Worm (Caenorhabditis elegans) whole organism, mixed stage, embryonic: ENCODE measurements around the gene F25B3.4.

Experiments
- M03D4.4 ChIP-seq: sonication (generic microtip); optimal IDR thresholded peaks from 2 replicates; lab custom pipeline; 2017; ENCODE audit warnings: mild to moderate bottlenecking, missing genetic modification characterization, missing compliant biosample characterization
- bed-3 ChIP-seq: fragments of 200-800 bp; sonication (Bioruptor generic); optimal IDR thresholded peaks from 3 replicates; lab custom pipeline; 2018; ENCODE audit warnings: mild to moderate bottlenecking, missing genetic modification characterization, moderate library complexity, missing compliant biosample characterization
- blmp-1 ChIP-seq: fragments of 150-350 bp; optimal IDR thresholded peaks from 2 replicates; lab custom pipeline; 2014; ENCODE audit warnings: missing biosample characterization, missing genetic modification characterization
- ceh-39 ChIP-seq: fragments of 150-350 bp; optimal IDR thresholded peaks from 2 replicates; lab custom pipeline; 2014; ENCODE audit warnings: missing biosample characterization, missing genetic modification characterization
- ceh-43 ChIP-seq: fragments of 200-800 bp; sonication (Bioruptor generic); optimal IDR thresholded peaks from 2 replicates; lab custom pipeline; 2018; ENCODE audit warnings: mild to moderate bottlenecking, missing genetic modification characterization, moderate library complexity, missing compliant biosample characterization
- ceh-83 ChIP-seq: fragments of 200-800 bp; sonication (Bioruptor generic); optimal IDR thresholded peaks from 2 replicates; lab custom pipeline; 2018; ENCODE audit warnings: mild to moderate bottlenecking, missing genetic modification characterization, missing compliant biosample characterization
- ces-1 ChIP-seq: fragments of 150-350 bp; optimal IDR thresholded peaks from 2 replicates; lab custom pipeline; 2014; ENCODE audit warnings: missing biosample characterization, missing genetic modification reagents, missing genetic modification characterization
- cnd-1 ChIP-seq: fragments of 200-800 bp; sonication (Bioruptor generic); optimal IDR thresholded peaks from 2 replicates; lab custom pipeline; 2018; ENCODE audit warnings: mild to moderate bottlenecking, missing genetic modification characterization, missing compliant biosample characterization
- drap-1 ChIP-seq: fragments of 200-800 bp; sonication (Bioruptor generic); optimal IDR thresholded peaks from 3 replicates; lab custom pipeline; 2018; ENCODE audit warnings: mild to moderate bottlenecking, missing genetic modification characterization, missing compliant biosample characterization
- elt-1 ChIP-seq: sonication (generic microtip); optimal IDR thresholded peaks from 2 replicates; lab custom pipeline; 2017; ENCODE audit warnings: missing genetic modification characterization, mild to moderate bottlenecking, missing compliant biosample characterization, antibody characterized with exemption, moderate library complexity, borderline replicate concordance; ENCODE audit not compliant: insufficient read depth
- elt-3 ChIP-seq: fragments of 150-350 bp; optimal IDR thresholded peaks from 2 replicates; lab custom pipeline; 2014; ENCODE audit warnings: missing biosample characterization, missing genetic modification characterization
- flh-1 ChIP-seq: fragments of 200-800 bp; sonication (Bioruptor generic); optimal IDR thresholded peaks from 2 replicates; lab custom pipeline; 2018; ENCODE audit warnings: mild to moderate bottlenecking, missing genetic modification characterization, moderate library complexity, missing compliant biosample characterization
- ham-2 ChIP-seq: fragments of 200-800 bp; sonication (Bioruptor generic); optimal IDR thresholded peaks from 2 replicates; lab custom pipeline; 2018; ENCODE audit warnings: mild to moderate bottlenecking, missing genetic modification characterization, missing compliant biosample characterization
- hlh-1 ChIP-seq: fragments of 150-350 bp; optimal IDR thresholded peaks from 2 replicates; lab custom pipeline; 2014; ENCODE audit warnings: missing biosample characterization, missing genetic modification reagents, missing genetic modification characterization
- lin-13 ChIP-seq: fragments of 150-350 bp; optimal IDR thresholded peaks from 2 replicates; lab custom pipeline; 2014; ENCODE audit warnings: missing biosample characterization, missing genetic modification characterization
- lin-32 ChIP-seq: fragments of 200-800 bp; sonication (Bioruptor generic); optimal IDR thresholded peaks from 2 replicates; lab custom pipeline; 2018; ENCODE audit warnings: mild to moderate bottlenecking, missing genetic modification characterization, missing compliant biosample characterization
- lsy-2 ChIP-seq: fragments of 150-350 bp; optimal IDR thresholded peaks from 2 replicates; lab custom pipeline; 2014; ENCODE audit warnings: missing biosample characterization, missing genetic modification characterization
- mab-5 ChIP-seq: fragments of 150-350 bp; optimal IDR thresholded peaks from 2 replicates; lab custom pipeline; 2014; ENCODE audit warnings: missing biosample characterization, missing genetic modification characterization
- mep-1 ChIP-seq: fragments of 150-350 bp; optimal IDR thresholded peaks from 2 replicates; lab custom pipeline; 2017; ENCODE audit warnings: missing biosample characterization, missing genetic modification reagents, missing genetic modification characterization, inconsistent platforms
- mls-2 ChIP-seq: sonication (generic microtip); optimal IDR thresholded peaks from 2 replicates; lab custom pipeline; 2016; ENCODE audit warnings: mild to moderate bottlenecking, missing genetic modification characterization, moderate library complexity, missing compliant biosample characterization
- nhr-12 ChIP-seq: fragments of 150-350 bp; optimal IDR thresholded peaks from 2 replicates; lab custom pipeline; 2014; ENCODE audit warnings: missing biosample characterization, missing genetic modification characterization
- nhr-2 ChIP-seq: fragments of 150-350 bp; optimal IDR thresholded peaks from 2 replicates; lab custom pipeline; 2014; ENCODE audit warnings: missing biosample characterization, missing genetic modification characterization
- nhr-237 ChIP-seq: fragments of 150-350 bp; optimal IDR thresholded peaks from 2 replicates; lab custom pipeline; 2014; ENCODE audit warnings: missing biosample characterization, missing genetic modification characterization
- nhr-28 ChIP-seq: fragments of 150-350 bp; optimal IDR thresholded peaks from 2 replicates; lab custom pipeline; 2014; ENCODE audit warnings: missing biosample characterization, missing genetic modification characterization
- nhr-76 ChIP-seq: sonication (generic microtip); optimal IDR thresholded peaks from 2 replicates; lab custom pipeline; 2017; ENCODE audit warnings: missing biosample characterization, missing genetic modification characterization
- pha-4 ChIP-seq: fragments of 150-350 bp; optimal IDR thresholded peaks from 2 replicates; lab custom pipeline; 2018; ENCODE audit warnings: missing biosample characterization, missing genetic modification reagents, missing genetic modification characterization
- sem-2 ChIP-seq: fragments of 200-800 bp; sonication (Bioruptor generic); optimal IDR thresholded peaks from 2 replicates; lab custom pipeline; 2018; ENCODE audit warnings: mild to moderate bottlenecking, missing genetic modification characterization, missing compliant biosample characterization
- snpc-4 ChIP-seq: fragments of 150-350 bp; optimal IDR thresholded peaks from 2 replicates; lab custom pipeline; 2014; ENCODE audit warnings: missing biosample characterization, missing genetic modification characterization
- sptf-1 ChIP-seq: sonication (generic microtip); optimal IDR thresholded peaks from 2 replicates; lab custom pipeline; 2017; ENCODE audit warnings: mild to moderate bottlenecking, missing genetic modification characterization, moderate library complexity, missing compliant biosample characterization
- tbx-8 ChIP-seq: fragments of 200-800 bp; sonication (Bioruptor generic); optimal IDR thresholded peaks from 2 replicates; lab custom pipeline; 2018; ENCODE audit warnings: mild to moderate bottlenecking, missing genetic modification characterization, moderate library complexity, missing compliant biosample characterization
- unc-120 ChIP-seq: sonication (generic microtip); optimal IDR thresholded peaks from 2 replicates; lab custom pipeline; 2017; ENCODE audit warnings: missing genetic modification characterization, missing compliant biosample characterization; ENCODE audit not compliant: poor library complexity, severe bottlenecking
- unc-39 ChIP-seq: fragments of 150-350 bp; optimal IDR thresholded peaks from 2 replicates; lab custom pipeline; 2014; ENCODE audit warnings: missing biosample characterization, missing genetic modification characterization
- unc-62 ChIP-seq: fragments of 150-350 bp; optimal IDR thresholded peaks from 2 replicates; lab custom pipeline; 2014; ENCODE audit warnings: missing biosample characterization, missing genetic modification reagents, missing genetic modification characterization
- zip-8 ChIP-seq: fragments of 150-350 bp; optimal IDR thresholded peaks from 2 replicates; lab custom pipeline; 2014; ENCODE audit warnings: missing biosample characterization, missing genetic modification characterization
- ztf-11 ChIP-seq: fragments of 150-350 bp; optimal IDR thresholded peaks from 2 replicates; lab custom pipeline; 2014; ENCODE audit warnings: missing biosample characterization, missing genetic modification characterization

The F25B3.4 gene

ce11 chrV:9550313-9550712, 18.3 kb downstream of the F25B3.4 start, which contains the start of gene ehbp-1:
Gene ehbp-1 (plus strand): TSS chrV:9550644.
- TF ChIP-seq sem-2 (GFP tag; lab: Kevin White, UChicago) (no peak), nhr-237 (tag; lab: Kevin White, UChicago) (no peak), unc-120 (tag; lab: Kevin White, UChicago) (peak; percentile 58), hlh-1 (no peak), snpc-4 (tag; lab: Kevin White, UChicago) (no peak), zip-8 (tag; lab: Kevin White, UChicago) (no peak), ces-1 (GFP tag; lab: Kevin White, UChicago) (peak; percentile 78), ham-2 (GFP tag; lab: Kevin White, UChicago) (no peak)

- TF ChIP-seq unc-62 (no peak), mab-5 (no peak), tbx-8 (GFP tag; lab: Kevin White, UChicago) (no peak), flh-1 (no peak), bed-3 (GFP tag; lab: Kevin White, UChicago) (no peak), lin-13 (peak; percentile 47), ceh-83 (GFP tag; lab: Kevin White, UChicago) (no peak), ztf-11 (tag; lab: Kevin White, UChicago) (no peak), ces-1 (GFP tag; lab: Kevin White, UChicago) (peak; percentile 28), nhr-28 (no peak), lsy-2 (tag; lab: Kevin White, UChicago) (peak; percentile 84), mep-1 (tag; lab: Kevin White, UChicago) (peak; percentile 81), pha-4 (no peak), nhr-76 (no peak), drap-1 (GFP tag; lab: Kevin White, UChicago) (no peak), nhr-12 (no peak), unc-39 (no peak), nhr-237 (tag; lab: Kevin White, UChicago) (peak; percentile 8), snpc-4 (tag; lab: Kevin White, UChicago) (no peak), nhr-2 (tag; lab: Kevin White, UChicago) (no peak), blmp-1 (tag; lab: Kevin White, UChicago) (no peak), mls-2 (no peak), ham-2 (GFP tag; lab: Kevin White, UChicago) (no peak), elt-1 (tag; lab: Kevin White, UChicago) (no peak), hlh-1 (no peak), cnd-1 (tag; lab: Kevin White, UChicago) (no peak), sem-2 (GFP tag; lab: Kevin White, UChicago) (no peak)
These were observed 19.1 kb downstream of the F25B3.4 start, which contains the start of gene nstp-10 for ce11 chrV:9549459-9549858. Gene nstp-10 (minus strand): TSS chrV:9549836.

ce11 chrV:9546860-9547269, 21.7 kb downstream of the F25B3.4 start, which contains the start of gene his-37:
Gene his-37 (plus strand): TSS chrV:9547105.
- TF ChIP-seq unc-39, result no peak
- no peak for TF ChIP-seq elt-1 (tag; lab: Kevin White, UChicago)
- TF ChIP-seq mls-2, result peak; percentile 70
- TF ChIP-seq mab-5, result peak; percentile 36
- TF ChIP-seq mep-1 (tag; lab: Kevin White, UChicago), result peak; percentile 97
- TF ChIP-seq lin-32 (GFP tag; lab: Kevin White, UChicago), result peak; percentile 8
- TF ChIP-seq snpc-4 (tag; lab: Kevin White, UChicago), result no peak
- no peak for TF ChIP-seq zip-8 (tag; lab: Kevin White, UChicago)
- TF ChIP-seq nhr-12, result no peak
- peak; percentile 95 for TF ChIP-seq pha-4
- TF ChIP-seq ceh-43 (GFP tag; lab: Kevin White, UChicago), result peak; percentile 54
- TF ChIP-seq ceh-83 (GFP tag; lab: Kevin White, UChicago), result peak; percentile 68
- TF ChIP-seq blmp-1 (tag; lab: Kevin White, UChicago), result no peak
- peak; percentile 86 for TF ChIP-seq ceh-39 (tag; lab: Kevin White, UChicago)
- peak; percentile 49 for TF ChIP-seq cnd-1 (tag; lab: Kevin White, UChicago)
- TF ChIP-seq nhr-237 (tag; lab: Kevin White, UChicago), result peak; percentile 96
- TF ChIP-seq nhr-28, result peak; percentile 33
- TF ChIP-seq unc-120 (tag; lab: Kevin White, UChicago), result peak; percentile 85
- TF ChIP-seq sptf-1, result peak; percentile 76
- TF ChIP-seq nhr-2 (tag; lab: Kevin White, UChicago), result peak; percentile 38
- TF ChIP-seq elt-3 (tag; lab: Kevin White, UChicago), result peak; percentile 54
- peak; percentile 59 for TF ChIP-seq tbx-8 (GFP tag; lab: Kevin White, UChicago)
- no peak for TF ChIP-seq bed-3 (GFP tag; lab: Kevin White, UChicago)
- TF ChIP-seq ham-2 (GFP tag; lab: Kevin White, UChicago), result peak; percentile 29
- no peak for TF ChIP-seq flh-1
- no peak for TF ChIP-seq sem-2 (GFP tag; lab: Kevin White, UChicago)
- peak; percentile 96 for TF ChIP-seq lin-13
- no peak for TF ChIP-seq nhr-76
- peak; percentile 78 for TF ChIP-seq ztf-11 (tag; lab: Kevin White, UChicago)
- TF ChIP-seq lsy-2 (tag; lab: Kevin White, UChicago), result peak; percentile 86
- peak; percentile 76 for TF ChIP-seq hlh-1
- peak; percentile 78 for TF ChIP-seq ces-1 (GFP tag; lab: Kevin White, UChicago)
- TF ChIP-seq drap-1 (GFP tag; lab: Kevin White, UChicago), result peak; percentile 79
- peak; percentile 72 for TF ChIP-seq M03D4.4 (tag; lab: Kevin White, UChicago)
- TF ChIP-seq unc-62, result peak; percentile 97
